Worm (Caenorhabditis elegans) whole organism, L3 larva: Measurements from ENCODE around the gene Y54G2A.13.

Source experiments
- ama-1 ChIP-seq: fragments of 150-350 bp; optimal IDR thresholded peaks from 2 replicates; lab custom pipeline; 2018
- fos-1 ChIP-seq: fragments of 150-350 bp; optimal IDR thresholded peaks from 2 replicates; lab custom pipeline; 2014; ENCODE audit warnings: missing biosample characterization, missing genetic modification characterization
- nhr-237 ChIP-seq: fragments of 150-350 bp; optimal IDR thresholded peaks from 2 replicates; lab custom pipeline; 2014; ENCODE audit warnings: missing biosample characterization, missing genetic modification characterization
- unc-62 ChIP-seq: fragments of 150-350 bp; sonication (generic microtip); optimal IDR thresholded peaks from 4 replicates; lab custom pipeline; 2014; ENCODE audit warnings: missing biosample characterization, missing genetic modification reagents, missing genetic modification characterization

DNA sequence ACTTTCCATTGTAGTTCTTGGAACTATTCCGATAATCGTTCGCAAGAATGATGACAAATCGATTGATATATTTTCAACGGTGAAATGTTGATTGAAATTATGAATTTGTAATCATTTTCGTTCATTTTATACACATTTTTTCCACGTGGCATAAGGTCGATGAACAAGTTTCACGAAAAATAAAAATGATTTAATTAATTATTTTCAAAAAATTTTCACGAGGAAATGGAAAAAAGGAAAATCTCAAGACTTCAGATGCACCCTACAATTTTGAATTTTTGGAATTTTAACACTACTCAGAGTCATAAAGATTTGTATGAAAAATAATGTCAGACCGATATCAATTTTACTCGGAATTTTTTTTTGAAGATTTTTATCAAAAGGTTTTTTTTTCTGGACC lies at the start of gene Y54G2A.13:
- TF ChIP-seq fos-1 (tag; lab: Kevin White, UChicago) (no peak), unc-62 (GFP tag; lab: Kevin White, UChicago) (no peak), ama-1 (no peak), nhr-237 (tag; lab: Kevin White, UChicago) (no peak)
